1 fruit fly cellular context compared by ENCODE assay signal in genomic region chr3L:15230178-15230856, dm6.
TF ChIP-seq lines count a peak whose summit lies in the region.

No protein-coding gene starts in this region.

TF ChIP-seq in whole organism, embryonic, 481 proteins besides CTCF, POLR2A, EP300 and RAD21 (continued from another document):
- peak in 1 of 3 experiments; percentile 9 for TF ChIP-seq Stat92E (GFP tag; optimal IDR thresholded peaks at IDR 0.05; lab: Kevin White, UChicago)
- no peak for TF ChIP-seq bowl (GFP tag; IDR thresholded peaks at IDR 0.05; lab: Robert Waterston, UW)
- peak; percentile 41 for TF ChIP-seq zfh2 (GFP tag; optimal IDR thresholded peaks at IDR 0.05; lab: Kevin White, UChicago)
- TF ChIP-seq jumu (GFP tag; optimal IDR thresholded peaks at IDR 0.05; lab: Kevin White, UChicago): peak; percentile 36
- TF ChIP-seq CG18619 (GFP tag; optimal IDR thresholded peaks at IDR 0.05; lab: Kevin White, UChicago): peak; percentile 51
- no peak for TF ChIP-seq BtbVII (GFP tag; optimal IDR thresholded peaks at IDR 0.05; lab: Kevin White, UChicago)
- TF ChIP-seq caup (GFP tag; optimal IDR thresholded peaks at IDR 0.05; lab: Kevin White, UChicago; ENCODE audit: severe bottlenecking): peak; percentile 5
- no peak for TF ChIP-seq kay (GFP tag; optimal IDR thresholded peaks at IDR 0.05; lab: Kevin White, UChicago)
- TF ChIP-seq CG15696 (tag; optimal IDR thresholded peaks at IDR 0.05; lab: Kevin White, UChicago): peak; percentile 23
- TF ChIP-seq tx (GFP tag; optimal IDR thresholded peaks at IDR 0.05; lab: Kevin White, UChicago): peak; percentile 33
- TF ChIP-seq CG1792 (GFP tag; optimal IDR thresholded peaks at IDR 0.05; lab: Kevin White, UChicago): peak; percentile 26
- TF ChIP-seq org-1 (GFP tag; optimal IDR thresholded peaks at IDR 0.05; lab: Kevin White, UChicago): peak; percentile 65
- TF ChIP-seq shn (GFP tag; optimal IDR thresholded peaks at IDR 0.05; lab: Kevin White, UChicago): peak; percentile 77
- peak; percentile 50 for TF ChIP-seq CG15269 (tag; optimal IDR thresholded peaks at IDR 0.05; lab: Kevin White, UChicago)
- TF ChIP-seq Awh (GFP tag; IDR thresholded peaks at IDR 0.05; lab: Robert Waterston, UW): no peak
- TF ChIP-seq gro (GFP tag; optimal IDR thresholded peaks at IDR 0.05; lab: Kevin White, UChicago): peak; percentile 24
- TF ChIP-seq seq (GFP tag; IDR thresholded peaks at IDR 0.05; lab: Robert Waterston, UW): no peak
- no peak for TF ChIP-seq slou (GFP tag; optimal IDR thresholded peaks at IDR 0.05; lab: Kevin White, UChicago)
- TF ChIP-seq Ets65A (GFP tag; lab: Kevin White, UChicago): peak; percentile 64
- peak; percentile 20 for TF ChIP-seq fd3F (GFP tag; optimal IDR thresholded peaks at IDR 0.05; lab: Kevin White, UChicago)
- no peak for TF ChIP-seq C15 (GFP tag; IDR thresholded peaks at IDR 0.05; lab: Robert Waterston, UW)
- TF ChIP-seq fd96Cb (tag; optimal IDR thresholded peaks at IDR 0.05; lab: Kevin White, UChicago): peak; percentile 61
- TF ChIP-seq CG12155 (GFP tag; optimal IDR thresholded peaks at IDR 0.05; lab: Kevin White, UChicago): peak; percentile 60
- peak; percentile 66 for TF ChIP-seq CG10147 (GFP tag; optimal IDR thresholded peaks at IDR 0.05; lab: Kevin White, UChicago)
- no peak for TF ChIP-seq sob (GFP tag; IDR thresholded peaks at IDR 0.05; lab: Robert Waterston, UW)
- no peak for TF ChIP-seq Scr (GFP tag; IDR thresholded peaks at IDR 0.05; lab: Robert Waterston, UW; ENCODE audit: partially characterized antibody)
- peak; percentile 27 for TF ChIP-seq cwo (GFP tag; optimal IDR thresholded peaks at IDR 0.05; lab: Kevin White, UChicago)
- TF ChIP-seq CG18262 (tag; optimal IDR thresholded peaks at IDR 0.05; lab: Kevin White, UChicago): peak; percentile 84
- peak; percentile 1 for TF ChIP-seq Deaf1 (tag; optimal IDR thresholded peaks at IDR 0.05; lab: Kevin White, UChicago)
- TF ChIP-seq CG31441 (GFP tag; IDR thresholded peaks at IDR 0.05; lab: Robert Waterston, UW): peak; percentile 54
- TF ChIP-seq CG3407 (GFP tag; optimal IDR thresholded peaks at IDR 0.05; lab: Kevin White, UChicago): peak; percentile 21
- TF ChIP-seq pho (GFP tag; optimal IDR thresholded peaks at IDR 0.05; lab: Kevin White, UChicago): peak; percentile 21
- TF ChIP-seq CG16863 (GFP tag; optimal IDR thresholded peaks at IDR 0.05; lab: Kevin White, UChicago): peak; percentile 21
- no peak for TF ChIP-seq CG7987 (GFP tag; optimal IDR thresholded peaks at IDR 0.05; lab: Kevin White, UChicago)
- no peak for TF ChIP-seq CG10321 (GFP tag; IDR thresholded peaks at IDR 0.05; lab: Robert Waterston, UW)
- TF ChIP-seq tin (GFP tag; optimal IDR thresholded peaks at IDR 0.05; lab: Kevin White, UChicago): peak; percentile 27
- TF ChIP-seq HLH3B (GFP tag; IDR thresholded peaks at IDR 0.05; lab: Robert Waterston, UW): 0 out of 2 replicates have a peak, but pooled peaks have one; percentile 16
- peak; percentile 46 for TF ChIP-seq HLH54F (GFP tag; optimal IDR thresholded peaks at IDR 0.05; lab: Kevin White, UChicago)
- no peak for TF ChIP-seq HHEX (GFP tag; optimal IDR thresholded peaks at IDR 0.05; lab: Kevin White, UChicago)
- peak; percentile 73 for TF ChIP-seq CoRest (tag; optimal IDR thresholded peaks at IDR 0.05; lab: Kevin White, UChicago)
- no peak for TF ChIP-seq CG11247 (GFP tag; IDR thresholded peaks at IDR 0.05; lab: Robert Waterston, UW)
- no peak for TF ChIP-seq ac (GFP tag; optimal IDR thresholded peaks at IDR 0.05; lab: Kevin White, UChicago)
- TF ChIP-seq bsh (GFP tag; optimal IDR thresholded peaks at IDR 0.05; lab: Kevin White, UChicago): peak; percentile 69 to 72
- TF ChIP-seq pb (GFP tag; optimal IDR thresholded peaks at IDR 0.05; lab: Kevin White, UChicago): peak; percentile 21
- peak; percentile 32 for TF ChIP-seq corto (GFP tag; optimal IDR thresholded peaks at IDR 0.05; lab: Kevin White, UChicago)
- peak; percentile 89 for TF ChIP-seq z (GFP tag; IDR thresholded peaks at IDR 0.05; lab: Robert Waterston, UW)
- peak; percentile 46 for TF ChIP-seq CG9215 (GFP tag; IDR thresholded peaks at IDR 0.05; lab: Robert Waterston, UW)
- no peak for TF ChIP-seq CG12071 (GFP tag; optimal IDR thresholded peaks at IDR 0.05; lab: Kevin White, UChicago)
- TF ChIP-seq gem (tag; optimal IDR thresholded peaks at IDR 0.05; lab: Kevin White, UChicago): peak; percentile 76
- peak; percentile 20 for TF ChIP-seq Side (GFP tag; optimal IDR thresholded peaks at IDR 0.05; lab: Kevin White, UChicago)
- peak; percentile 27 for TF ChIP-seq ems (GFP tag; optimal IDR thresholded peaks at IDR 0.05; lab: Kevin White, UChicago)
- no peak for TF ChIP-seq Doc2 (GFP tag; IDR thresholded peaks at IDR 0.05; lab: Robert Waterston, UW)
- TF ChIP-seq CG2712 (tag; optimal IDR thresholded peaks at IDR 0.05; lab: Kevin White, UChicago): peak; percentile 83
- peak; percentile 43 for TF ChIP-seq az2 (GFP tag; optimal IDR thresholded peaks at IDR 0.05; lab: Kevin White, UChicago)
- TF ChIP-seq gsb-n (tag; optimal IDR thresholded peaks at IDR 0.05; lab: Kevin White, UChicago): peak; percentile 48
- 0 out of 2 replicates have a peak, but pooled peaks have one; percentile 15 for TF ChIP-seq CG32772 (GFP tag; IDR thresholded peaks at IDR 0.05; lab: Robert Waterston, UW)
- no peak for TF ChIP-seq CG7745 (tag; optimal IDR thresholded peaks at IDR 0.05; lab: Kevin White, UChicago)
- peak; percentile 48 for TF ChIP-seq Xbp1 (GFP tag; optimal IDR thresholded peaks at IDR 0.05; lab: Kevin White, UChicago)
- TF ChIP-seq CG6254 (GFP tag; optimal IDR thresholded peaks at IDR 0.05; lab: Kevin White, UChicago): peak; percentile 4
- TF ChIP-seq lilli (GFP tag; optimal IDR thresholded peaks at IDR 0.05; lab: Kevin White, UChicago): peak; percentile 45
- peak; percentile 54 for TF ChIP-seq Camta (GFP tag; optimal IDR thresholded peaks at IDR 0.05; lab: Kevin White, UChicago)
- TF ChIP-seq CG16815 (GFP tag; optimal IDR thresholded peaks at IDR 0.05; lab: Kevin White, UChicago): peak; percentile 58
- peak; percentile 73 for TF ChIP-seq dmrt11E (tag; optimal IDR thresholded peaks at IDR 0.05; lab: Kevin White, UChicago)
- peak; percentile 10 for TF ChIP-seq fu2 (GFP tag; optimal IDR thresholded peaks at IDR 0.05; lab: Kevin White, UChicago)
- TF ChIP-seq hb (GFP tag; IDR thresholded peaks at IDR 0.05; lab: Robert Waterston, UW; ENCODE audit: partially characterized antibody): no peak
- no peak for TF ChIP-seq Max (GFP tag; optimal IDR thresholded peaks at IDR 0.05; lab: Kevin White, UChicago)
